Worm (Caenorhabditis elegans) whole organism, midembryonic: Measurements from ENCODE around the gene B0310.2.

ENCODE experiments used
- T22C8.4 ChIP-seq: fragments of 200-800 bp; sonication (Bioruptor generic); IDR thresholded peaks from 2 replicates; pipeline ENCODE4 v1.3.6; 2022; ENCODE audit warnings: missing genetic modification characterization, missing compliant biosample characterization
- cog-1 ChIP-seq: sonication (generic microtip); optimal IDR thresholded peaks from 2 replicates; lab custom pipeline; 2016; ENCODE audit warnings: missing genetic modification characterization, missing compliant biosample characterization
- flt-1 ChIP-seq: fragments of 200-800 bp; sonication (Bioruptor generic); IDR thresholded peaks from 2 replicates; pipeline ENCODE4 v1.3.6; 2022; ENCODE audit warnings: missing genetic modification characterization, missing compliant biosample characterization
- klf-2 ChIP-seq: fragments of 200-800 bp; sonication (Bioruptor generic); conservative IDR thresholded peaks from 2 replicates; pipeline ENCODE4 v1.3.6; 2022; ENCODE audit warnings: missing genetic modification reagents, missing genetic modification characterization, missing compliant biosample characterization
- med-1 ChIP-seq: sonication (generic microtip); optimal IDR thresholded peaks from 2 replicates; lab custom pipeline; 2017; ENCODE audit warnings: missing genetic modification characterization, mild to moderate bottlenecking, missing compliant biosample characterization, antibody characterized with exemption, missing genetic modification reagents; ENCODE audit not compliant: insufficient read depth
- ref-1 ChIP-seq: fragments of 200-800 bp; sonication (Bioruptor generic); conservative IDR thresholded peaks from 2 replicates; pipeline ENCODE4 v1.3.6; 2022; ENCODE audit warnings: missing genetic modification reagents, missing genetic modification characterization, missing compliant biosample characterization
- tab-1 ChIP-seq: fragments of 200-800 bp; sonication (Bioruptor generic); IDR thresholded peaks from 2 replicates; pipeline ENCODE4 v1.3.6; 2022; ENCODE audit warnings: missing genetic modification characterization, missing compliant biosample characterization
- ztf-23 ChIP-seq: fragments of 200-800 bp; sonication (Bioruptor generic); IDR thresholded peaks from 2 replicates; pipeline ENCODE4 v1.3.6; 2022; ENCODE audit warnings: missing genetic modification reagents, missing genetic modification characterization, missing compliant biosample characterization
- ztf-29 ChIP-seq: fragments of 200-800 bp; sonication (Bioruptor generic); IDR thresholded peaks from 2 replicates; pipeline ENCODE4 v1.3.6; 2022; ENCODE audit warnings: missing genetic modification reagents, missing genetic modification characterization, missing compliant biosample characterization

The B0310.2 gene

DNA sequence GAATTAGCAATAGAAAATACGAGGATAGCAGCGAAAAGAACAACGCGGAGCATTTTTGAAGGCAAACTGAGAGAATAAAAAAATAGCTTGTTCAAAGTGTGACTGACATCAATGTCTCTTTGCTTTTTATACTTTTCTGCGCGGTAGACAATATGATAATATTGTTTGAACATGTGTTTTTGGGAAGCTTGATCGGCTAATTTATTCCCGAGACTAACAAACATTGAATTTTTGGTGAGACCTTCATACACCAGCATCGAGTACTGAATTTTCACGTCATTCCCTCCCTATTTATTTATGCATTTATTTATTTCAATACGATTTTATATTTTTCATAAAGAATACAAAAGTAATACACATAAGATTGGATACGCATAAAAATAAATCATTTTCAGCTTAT lies 24.2 kb upstream of the B0310.2 start, which contains the start of gene B0310.6:
Gene B0310.6, minus strand, starts transcription at position 101 of the 400 bp plus-strand sequence.
- TF ChIP-seq T22C8.4 (GFP tag; lab: Robert Waterston, UW) (no peak), med-1 (GFP tag; lab: Kevin White, UChicago) (no peak), ztf-23 (GFP tag; lab: Robert Waterston, UW) (no peak), tab-1 (GFP tag; lab: Robert Waterston, UW) (no peak), flt-1 (GFP tag; lab: Robert Waterston, UW) (no peak), klf-2 (no peak), ref-1 (GFP tag; lab: Robert Waterston, UW) (no peak), cog-1 (no peak), ztf-29 (GFP tag; lab: Robert Waterston, UW) (no peak)

DNA sequence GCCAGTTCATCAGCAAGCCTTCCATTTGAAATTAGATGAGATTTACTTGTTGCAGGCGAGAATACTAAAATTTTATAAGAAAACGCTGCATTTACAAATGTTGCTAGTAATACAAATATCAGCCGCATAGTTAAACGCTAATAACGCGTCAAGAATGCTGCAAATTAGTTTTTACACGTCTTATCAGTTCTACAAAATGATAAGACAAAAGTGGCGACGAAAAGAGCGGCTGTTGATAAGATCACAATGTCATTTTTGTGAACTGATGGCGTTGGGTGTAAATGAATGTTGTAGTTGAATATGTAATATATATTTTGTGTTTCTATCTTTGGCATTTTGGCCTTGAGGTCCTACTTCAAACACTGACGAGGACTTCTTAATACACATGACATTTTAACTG lies 23.3 kb upstream of the B0310.2 start, which contains the start of gene ugt-46:
Gene ugt-46, minus strand, starts transcription at position 279 of the 400 bp plus-strand sequence.
- TF ChIP-seq med-1 (GFP tag; lab: Kevin White, UChicago) (no peak), ztf-23 (GFP tag; lab: Robert Waterston, UW) (no peak), ztf-29 (GFP tag; lab: Robert Waterston, UW) (no peak), klf-2 (no peak), flt-1 (GFP tag; lab: Robert Waterston, UW) (no peak), tab-1 (GFP tag; lab: Robert Waterston, UW) (no peak), cog-1 (no peak), T22C8.4 (GFP tag; lab: Robert Waterston, UW) (no peak), ref-1 (GFP tag; lab: Robert Waterston, UW) (no peak)

DNA sequence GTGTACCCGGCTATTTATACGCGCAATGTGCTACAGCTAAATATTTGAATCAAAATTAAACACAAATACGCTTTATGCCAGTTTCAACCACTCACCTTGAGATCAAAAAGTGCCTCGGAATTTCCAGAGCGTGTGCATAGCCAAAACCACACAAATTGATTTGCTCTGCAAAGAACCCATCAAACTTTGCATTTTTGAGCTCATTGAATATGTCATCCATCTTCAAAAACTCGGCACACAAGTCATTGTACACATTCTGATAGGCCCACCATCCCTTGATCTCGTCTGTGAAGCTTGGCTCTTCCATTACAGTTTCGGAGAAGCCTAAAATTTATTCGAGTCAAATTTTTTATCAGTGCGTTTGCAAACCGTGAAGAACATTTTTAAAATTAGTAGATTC lies 22.6 kb upstream of the B0310.2 start:
- no peak for TF ChIP-seq cog-1

DNA sequence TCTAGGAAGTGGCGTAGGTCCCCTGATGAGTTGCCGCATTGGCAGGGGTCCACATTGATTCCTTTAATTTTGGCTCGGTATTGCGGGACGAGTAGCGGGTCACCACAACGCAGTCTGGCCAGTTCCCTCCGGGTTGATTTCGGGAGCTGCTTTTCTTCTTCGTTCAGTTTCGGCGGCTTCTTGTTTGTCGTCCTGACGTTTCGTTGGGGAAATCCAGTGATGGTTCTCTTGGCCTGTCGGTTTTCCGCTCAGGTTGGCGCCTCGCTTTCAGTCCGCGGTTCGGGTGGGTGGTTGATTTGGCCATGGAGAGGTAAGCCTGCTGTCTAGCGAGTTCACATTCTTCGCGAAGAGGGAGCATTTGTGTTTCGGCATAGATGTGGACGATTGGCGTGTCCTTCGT lies 22.0 kb upstream of the B0310.2 start:
- TF ChIP-seq T22C8.4 (GFP tag; lab: Robert Waterston, UW): no peak
- no peak for TF ChIP-seq med-1 (GFP tag; lab: Kevin White, UChicago)
- no peak for TF ChIP-seq flt-1 (GFP tag; lab: Robert Waterston, UW)
- TF ChIP-seq tab-1 (GFP tag; lab: Robert Waterston, UW): no peak
- TF ChIP-seq ztf-29 (GFP tag; lab: Robert Waterston, UW): no peak
- TF ChIP-seq ref-1 (GFP tag; lab: Robert Waterston, UW): no peak
- TF ChIP-seq cog-1: no peak
- no peak for TF ChIP-seq klf-2
- TF ChIP-seq ztf-23 (GFP tag; lab: Robert Waterston, UW): no peak

DNA sequence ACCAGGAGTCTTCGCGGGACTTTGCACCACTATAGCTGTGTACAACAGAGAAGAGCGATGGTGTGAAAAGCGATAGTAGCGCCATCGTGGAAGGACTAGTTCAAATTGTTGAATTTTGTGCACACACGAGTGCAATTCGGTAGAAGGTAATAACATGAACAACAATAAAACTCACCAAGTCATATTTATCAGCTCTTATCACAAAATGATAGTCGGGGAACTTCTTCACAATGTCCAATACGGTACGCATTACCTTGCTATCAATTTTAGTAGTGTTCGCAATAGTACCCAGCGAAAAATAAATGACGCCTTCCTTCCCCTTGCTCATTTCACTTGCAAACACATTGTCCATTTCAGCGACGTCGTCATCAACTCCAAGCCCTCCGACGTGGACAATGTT lies 20.9 kb upstream of the B0310.2 start:
- TF ChIP-seq ztf-29 (GFP tag; lab: Robert Waterston, UW) (no peak), cog-1 (no peak), ref-1 (GFP tag; lab: Robert Waterston, UW) (no peak), ztf-23 (GFP tag; lab: Robert Waterston, UW) (no peak), med-1 (GFP tag; lab: Kevin White, UChicago) (no peak), tab-1 (GFP tag; lab: Robert Waterston, UW) (no peak), flt-1 (GFP tag; lab: Robert Waterston, UW) (no peak), klf-2 (no peak), T22C8.4 (GFP tag; lab: Robert Waterston, UW) (no peak)

DNA sequence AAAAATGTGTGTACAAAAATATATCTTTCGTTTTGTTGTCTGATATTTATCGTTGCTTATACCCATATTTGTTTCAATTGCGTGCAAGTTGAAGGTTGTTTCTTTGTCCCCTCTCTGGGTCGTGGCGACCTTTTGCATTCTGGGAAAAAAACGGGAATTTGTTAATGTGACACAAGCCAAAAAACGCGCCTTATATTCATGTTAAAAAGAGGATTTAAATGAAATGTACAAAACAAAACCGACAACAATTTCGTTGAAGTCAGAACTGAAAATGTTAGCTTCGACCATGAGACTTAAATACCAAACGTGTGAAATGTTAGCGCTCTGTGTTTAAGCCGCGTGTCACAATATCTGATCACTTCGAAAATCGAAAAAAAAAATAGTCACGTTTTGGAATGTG lies 17.8 kb upstream of the B0310.2 start:
- TF ChIP-seq cog-1: no peak
- TF ChIP-seq klf-2: no peak
- no peak for TF ChIP-seq med-1 (GFP tag; lab: Kevin White, UChicago)
- no peak for TF ChIP-seq ref-1 (GFP tag; lab: Robert Waterston, UW)
- no peak for TF ChIP-seq ztf-29 (GFP tag; lab: Robert Waterston, UW)
- TF ChIP-seq T22C8.4 (GFP tag; lab: Robert Waterston, UW): no peak
- no peak for TF ChIP-seq tab-1 (GFP tag; lab: Robert Waterston, UW)
- TF ChIP-seq ztf-23 (GFP tag; lab: Robert Waterston, UW): no peak
- no peak for TF ChIP-seq flt-1 (GFP tag; lab: Robert Waterston, UW)

DNA sequence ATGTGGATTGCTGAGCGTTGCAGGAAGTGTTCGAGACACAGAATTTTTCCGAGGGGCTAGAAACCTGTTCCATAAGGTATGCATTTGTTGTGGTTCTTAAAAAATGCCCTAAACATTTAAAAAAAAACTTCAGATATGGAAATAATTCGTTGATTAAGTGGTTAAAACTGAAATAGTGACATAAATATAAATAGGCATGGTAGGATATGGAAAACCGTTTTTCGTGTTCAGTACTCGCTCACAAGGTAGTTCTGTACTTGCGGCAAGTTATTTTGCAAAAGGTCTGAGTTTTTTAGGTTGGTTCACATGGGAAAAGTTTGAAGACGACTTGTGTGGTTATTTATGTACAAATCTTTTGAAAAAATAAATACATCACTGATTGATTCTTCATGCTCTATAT lies 14.1 kb upstream of the B0310.2 start, which contains the start of gene B0310.3:
Gene B0310.3, minus strand, starts transcription at position 101 of the 400 bp plus-strand sequence.
- TF ChIP-seq ref-1 (GFP tag; lab: Robert Waterston, UW) (no peak), tab-1 (GFP tag; lab: Robert Waterston, UW) (no peak), T22C8.4 (GFP tag; lab: Robert Waterston, UW) (no peak), med-1 (GFP tag; lab: Kevin White, UChicago) (no peak), flt-1 (GFP tag; lab: Robert Waterston, UW) (no peak), ztf-23 (GFP tag; lab: Robert Waterston, UW) (no peak), cog-1 (no peak), klf-2 (no peak), ztf-29 (GFP tag; lab: Robert Waterston, UW) (no peak)

DNA sequence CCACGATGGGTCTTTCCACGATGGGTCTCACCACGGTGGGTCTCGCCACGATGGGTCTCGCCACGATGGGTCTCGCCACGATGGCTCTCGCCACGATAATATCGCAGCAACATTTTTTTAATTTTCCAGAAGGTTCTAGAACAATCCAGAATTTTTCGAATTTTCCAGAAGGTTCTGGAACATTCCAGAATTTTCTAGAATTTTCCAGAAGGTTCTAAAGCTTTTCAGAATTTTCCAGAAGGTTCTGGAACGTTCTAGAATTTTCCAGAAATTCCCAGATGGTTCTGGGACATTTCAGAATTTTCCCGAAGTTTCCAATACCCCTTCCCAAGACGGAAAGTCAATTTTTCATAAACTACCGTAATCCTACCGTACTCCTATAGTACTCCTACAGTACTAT lies 10.0 kb upstream of the B0310.2 start:
- peak; percentile 62; the same call in 1 of the 2 replicates for TF ChIP-seq flt-1 (GFP tag; lab: Robert Waterston, UW)

DNA sequence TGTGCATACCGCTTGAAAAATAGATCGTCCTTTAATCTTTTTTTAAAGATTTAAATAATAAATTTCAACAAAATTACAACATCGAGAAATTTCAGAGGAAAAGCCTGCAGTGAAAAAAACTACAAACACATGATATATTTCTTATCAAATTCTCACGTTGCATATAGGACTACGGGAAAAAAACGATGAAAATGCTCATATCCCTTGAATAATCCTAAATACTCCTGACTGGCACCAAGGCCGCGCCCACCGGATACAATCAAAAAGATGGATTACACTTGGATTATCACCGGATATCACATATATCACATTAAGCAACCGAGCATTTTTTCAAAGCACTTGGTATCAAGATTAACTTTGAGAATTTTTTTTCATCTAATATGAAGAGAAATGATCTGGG lies 7.3 kb upstream of the B0310.2 start:
- no peak for TF ChIP-seq cog-1
- no peak for TF ChIP-seq ref-1 (GFP tag; lab: Robert Waterston, UW)
- TF ChIP-seq med-1 (GFP tag; lab: Kevin White, UChicago): no peak
- TF ChIP-seq flt-1 (GFP tag; lab: Robert Waterston, UW): no peak
- TF ChIP-seq ztf-23 (GFP tag; lab: Robert Waterston, UW): no peak
- no peak for TF ChIP-seq T22C8.4 (GFP tag; lab: Robert Waterston, UW)
- TF ChIP-seq klf-2: no peak
- no peak for TF ChIP-seq tab-1 (GFP tag; lab: Robert Waterston, UW)
- no peak for TF ChIP-seq ztf-29 (GFP tag; lab: Robert Waterston, UW)

DNA sequence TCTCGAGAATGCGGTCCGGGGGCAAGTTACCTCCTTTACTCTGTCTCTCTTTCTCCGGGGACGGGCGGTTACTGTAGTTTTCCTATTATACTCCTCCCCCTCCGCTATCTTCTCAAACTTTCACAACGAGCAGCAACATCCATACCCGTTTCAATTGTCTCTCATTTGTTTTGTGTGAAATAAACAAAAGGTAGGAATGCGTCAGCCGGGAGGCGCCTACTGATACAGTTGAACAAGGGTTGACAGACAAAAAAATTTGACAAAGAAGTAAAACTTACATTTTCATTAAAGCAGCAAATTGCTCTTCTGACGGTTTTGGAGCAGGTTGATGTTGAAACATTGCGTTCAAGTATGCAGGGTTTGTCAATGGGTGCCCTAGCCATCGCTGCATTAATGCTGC lies 1.7 kb downstream of the B0310.2 start:
- TF ChIP-seq ref-1 (GFP tag; lab: Robert Waterston, UW) (no peak), cog-1 (no peak), ztf-23 (GFP tag; lab: Robert Waterston, UW) (no peak)
